Fruit fly (Drosophila melanogaster) Kc167 (cell line): ENCODE data around the gene CG17121.

Experiments used
- Myc ChIP-seq: fragments of >200 bp; optimal IDR thresholded peaks from 2 replicates; lab custom pipeline; 2017; ENCODE audit warnings: missing external identifiers
- Sin3A ChIP-seq: fragments of >200 bp; optimal IDR thresholded peaks from 2 replicates; lab custom pipeline; 2018; ENCODE audit warnings: missing external identifiers
- h ChIP-seq: fragments of >200 bp; optimal IDR thresholded peaks from 3 replicates; lab custom pipeline; 2018; ENCODE audit warnings: missing external identifiers
- insv ChIP-seq: fragments of >200 bp; optimal IDR thresholded peaks from 3 replicates; lab custom pipeline; 2018; ENCODE audit warnings: missing external identifiers
- psq ChIP-seq: fragments of >200 bp; optimal IDR thresholded peaks from 2 replicates; lab custom pipeline; 2017; ENCODE audit warnings: missing external identifiers
- ttk ChIP-seq: sonication (Bioruptor generic); optimal IDR thresholded peaks from 2 replicates; lab custom pipeline; 2017; ENCODE audit warnings: missing external identifiers

Gene CG17121

DNA sequence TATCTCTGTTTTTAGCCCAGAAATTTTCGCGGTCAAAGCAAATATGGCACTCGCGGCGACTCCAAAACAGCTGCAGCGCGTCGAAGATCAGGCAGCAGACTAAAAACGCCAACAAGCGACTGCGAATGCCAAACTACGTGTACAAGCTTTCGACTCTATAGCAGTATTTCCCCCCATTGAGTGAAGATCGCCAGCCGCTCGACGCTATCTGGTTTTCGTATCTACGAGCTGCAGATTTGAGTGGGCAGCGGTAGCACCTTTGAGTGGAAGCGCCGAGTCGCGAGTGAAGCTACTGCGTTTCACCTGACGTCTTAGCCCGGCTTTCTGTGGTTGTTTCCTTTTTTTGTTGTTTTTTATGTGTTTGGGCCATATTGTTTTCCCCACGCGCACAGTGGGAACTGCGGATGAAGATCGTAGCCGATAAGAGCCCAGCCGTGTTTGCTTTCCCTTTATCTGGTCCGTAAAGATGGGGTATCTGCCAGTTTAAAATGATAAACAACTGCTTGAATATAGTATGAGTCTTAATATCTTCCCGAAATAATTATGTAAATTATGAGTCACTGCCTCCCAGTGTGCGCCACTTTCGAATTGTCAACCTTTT is at the start of gene CG17121:
TSS of gene CG17121 (minus strand) at position 126 of the 601 bp plus-strand sequence.
- no peak for TF ChIP-seq Sin3A (lab: Kevin White, UChicago)
- no peak for TF ChIP-seq insv (lab: Kevin White, UChicago)
- TF ChIP-seq h (lab: Kevin White, UChicago): no peak
- no peak for TF ChIP-seq psq
- no peak for TF ChIP-seq Myc (lab: Kevin White, UChicago)
- TF ChIP-seq ttk: no peak

dm6 chr3R:23097197-23097809 is 49.3 kb upstream of the CG17121 start, which contains the start of gene CG6733:
TSS of gene CG6733 (plus strand) at chr3R:23097728.
- no peak for TF ChIP-seq h (lab: Kevin White, UChicago)
- no peak for TF ChIP-seq psq
- TF ChIP-seq insv (lab: Kevin White, UChicago): no peak
- TF ChIP-seq Sin3A (lab: Kevin White, UChicago): no peak
- TF ChIP-seq Myc (lab: Kevin White, UChicago): no peak
- no peak for TF ChIP-seq ttk

DNA sequence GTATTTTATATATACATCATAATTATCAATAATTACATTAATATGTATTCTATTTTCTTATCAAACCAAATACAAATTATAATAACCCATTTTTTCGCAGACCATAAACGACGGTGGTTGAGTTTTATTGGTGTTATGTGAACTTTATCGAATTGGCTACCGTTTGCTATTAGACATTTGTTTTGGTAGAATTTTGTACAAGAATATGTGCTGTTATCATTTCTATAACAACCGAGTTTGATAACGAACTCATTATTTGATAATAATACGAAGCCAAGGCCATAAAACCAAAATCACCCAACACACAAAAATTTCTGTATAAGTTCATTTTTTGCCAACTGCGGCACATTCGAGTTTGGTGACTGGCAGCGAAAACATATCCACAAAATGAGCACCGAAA is 47.3 kb upstream of the CG17121 start, which contains the start of gene CG17109:
TSS of gene CG17109 (plus strand) at position 345 of the 400 bp plus-strand sequence.
- TF ChIP-seq insv (lab: Kevin White, UChicago): no peak
- TF ChIP-seq psq: no peak
- no peak for TF ChIP-seq Myc (lab: Kevin White, UChicago)
- no peak for TF ChIP-seq h (lab: Kevin White, UChicago)
- TF ChIP-seq Sin3A (lab: Kevin White, UChicago): no peak
- TF ChIP-seq ttk: no peak

DNA sequence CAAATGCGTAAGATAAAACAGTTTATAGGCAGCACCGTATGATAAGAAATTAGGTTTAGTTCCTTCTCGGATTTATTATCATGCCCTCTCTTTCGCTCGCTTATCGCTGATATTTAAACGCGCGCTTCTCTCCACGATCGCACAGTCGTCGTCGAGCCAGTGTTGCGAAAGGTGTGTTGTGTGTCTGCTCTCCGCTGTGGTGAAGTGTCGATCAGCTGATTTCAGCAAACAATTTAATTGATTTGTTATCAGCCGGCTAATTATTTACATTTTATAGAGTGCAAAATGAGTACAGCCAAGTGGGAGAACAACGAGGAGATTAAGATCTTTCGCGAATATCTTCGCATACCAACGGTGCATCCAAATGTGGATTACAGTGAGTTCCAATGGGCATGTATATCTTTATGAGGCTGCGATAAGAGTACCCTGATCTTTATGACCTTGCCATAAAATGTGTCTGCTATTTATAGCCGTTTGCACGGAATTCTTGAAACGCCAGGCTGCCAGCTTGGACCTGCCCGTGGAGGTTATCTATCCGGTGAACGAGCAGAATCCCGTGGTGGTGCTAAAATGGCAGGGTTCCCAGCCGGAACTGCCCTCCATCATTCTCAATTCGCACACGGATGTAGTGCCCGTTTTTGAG is 43.7 kb upstream of the CG17121 start, which contains the start of the genes CG17110 and CG6726:
TSS of gene CG17110 (plus strand) at position 139 of the 643 bp plus-strand sequence.
TSS of gene CG6726 (plus strand) at position 139 of the 643 bp plus-strand sequence.
- TF ChIP-seq Myc (lab: Kevin White, UChicago) (no peak), psq (no peak), h (lab: Kevin White, UChicago) (no peak), insv (lab: Kevin White, UChicago) (no peak), Sin3A (lab: Kevin White, UChicago) (no peak), ttk (no peak)

DNA sequence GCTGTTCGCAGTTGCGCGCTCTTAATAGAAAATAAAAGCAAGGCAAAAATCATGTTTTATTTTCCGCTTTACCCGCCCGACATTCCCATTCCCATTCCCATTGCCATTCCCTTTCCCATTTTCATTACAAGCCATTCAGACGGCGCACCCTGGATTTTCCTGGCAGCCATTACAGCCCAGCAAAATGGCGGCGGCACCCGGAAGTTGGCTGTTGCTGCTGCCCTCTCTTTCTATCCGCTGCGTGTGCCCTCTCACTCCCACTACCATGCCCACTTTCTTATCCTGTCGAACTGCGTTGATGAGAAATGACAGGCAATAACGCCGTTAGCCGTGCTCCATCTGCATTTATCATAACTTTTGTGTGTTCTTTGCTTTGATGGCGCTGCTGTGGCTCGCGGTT is 40.2 kb upstream of the CG17121 start:
- no peak for TF ChIP-seq ttk
- no peak for TF ChIP-seq Sin3A (lab: Kevin White, UChicago)
- TF ChIP-seq Myc (lab: Kevin White, UChicago): no peak
- TF ChIP-seq psq: no peak
- TF ChIP-seq insv (lab: Kevin White, UChicago): no peak
- TF ChIP-seq h (lab: Kevin White, UChicago): no peak

DNA sequence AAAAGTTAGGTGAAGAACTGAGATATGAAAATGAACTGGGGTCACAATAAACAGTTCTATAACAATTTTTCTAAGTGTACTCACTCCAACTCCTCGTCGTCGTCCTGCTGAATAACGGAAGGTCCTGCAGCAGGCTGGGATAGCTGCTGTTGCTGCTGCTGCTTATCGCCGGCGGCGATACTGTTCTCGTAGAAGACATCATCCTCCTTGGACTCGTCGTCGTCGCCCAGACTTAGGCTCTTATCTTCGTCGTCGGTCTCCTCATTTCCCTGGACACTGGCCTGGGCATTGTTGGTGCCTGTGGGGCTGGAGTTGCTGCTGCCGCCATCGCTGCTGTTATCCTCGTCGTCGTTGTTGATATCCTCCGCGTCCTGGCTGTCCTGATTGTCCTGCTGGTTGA is 33.3 kb upstream of the CG17121 start:
- TF ChIP-seq Sin3A (lab: Kevin White, UChicago) (no peak), psq (no peak), insv (lab: Kevin White, UChicago) (no peak), Myc (lab: Kevin White, UChicago) (no peak), ttk (no peak), h (lab: Kevin White, UChicago) (no peak)

dm6 chr3R:23074480-23074879 is 26.5 kb upstream of the CG17121 start:
- no peak for TF ChIP-seq Sin3A (lab: Kevin White, UChicago)
- TF ChIP-seq h (lab: Kevin White, UChicago): no peak
- no peak for TF ChIP-seq ttk
- TF ChIP-seq insv (lab: Kevin White, UChicago): no peak
- no peak for TF ChIP-seq Myc (lab: Kevin White, UChicago)
- TF ChIP-seq psq: no peak

DNA sequence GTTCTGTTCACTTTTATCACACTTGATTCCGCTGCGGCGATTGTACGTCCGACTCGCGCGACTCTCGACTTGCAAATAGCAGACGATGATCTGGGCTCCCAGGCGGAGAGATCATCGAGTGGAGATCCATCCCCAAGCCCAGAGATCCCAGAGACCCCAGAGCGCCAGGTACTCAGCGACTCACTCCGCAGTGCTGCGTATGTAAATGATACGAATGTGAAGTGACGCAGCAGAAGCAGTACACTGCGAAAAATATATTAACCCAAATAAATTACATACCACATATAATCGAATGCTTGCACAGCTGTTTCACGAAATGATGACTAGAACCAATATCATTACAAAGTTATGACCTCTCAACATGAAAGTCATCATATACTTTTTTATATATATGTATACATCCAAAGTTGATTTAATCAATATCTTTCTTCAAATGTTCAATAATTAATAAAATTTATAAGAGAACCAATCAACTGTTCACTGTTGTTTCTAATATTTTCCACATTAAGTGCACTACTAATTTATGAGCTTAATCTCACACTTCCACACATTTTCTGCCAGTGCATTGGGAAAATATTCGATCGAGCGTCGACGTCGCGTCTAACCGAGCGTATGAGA is 19.3 kb upstream of the CG17121 start, which contains the start of gene CG17111:
TSS of gene CG17111 (minus strand) at position 51 of the 618 bp plus-strand sequence.
- TF ChIP-seq ttk (no peak), insv (lab: Kevin White, UChicago) (no peak), Myc (lab: Kevin White, UChicago) (no peak), h (lab: Kevin White, UChicago) (no peak), Sin3A (lab: Kevin White, UChicago) (no peak), psq (no peak)

DNA sequence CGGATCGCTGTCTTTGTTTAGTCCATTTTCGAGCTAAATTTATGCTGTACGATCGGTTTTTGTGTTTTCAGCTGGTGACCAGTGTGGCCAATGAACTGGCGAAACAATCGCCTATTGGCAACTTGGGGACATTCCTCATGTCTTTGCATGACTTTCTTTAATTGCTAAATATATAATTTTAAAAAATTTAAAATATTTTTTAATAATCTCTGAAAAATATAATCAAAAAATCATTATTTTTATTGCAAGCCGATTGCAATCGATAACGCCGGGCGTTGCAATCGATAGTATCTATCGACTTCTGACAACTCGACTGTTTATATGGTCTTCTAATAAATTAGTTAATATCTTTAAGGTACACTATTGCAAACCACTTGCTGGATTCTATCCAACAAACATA is 13.2 kb upstream of the CG17121 start, which contains the start of the genes sav and Ublcp1:
TSS of gene sav (minus strand) at position 96 of the 400 bp plus-strand sequence.
TSS of gene Ublcp1 (plus strand) at position 285 of the 400 bp plus-strand sequence.
- TF ChIP-seq ttk: no peak
- TF ChIP-seq insv (lab: Kevin White, UChicago): no peak
- TF ChIP-seq Sin3A (lab: Kevin White, UChicago): no peak
- TF ChIP-seq psq: no peak

DNA sequence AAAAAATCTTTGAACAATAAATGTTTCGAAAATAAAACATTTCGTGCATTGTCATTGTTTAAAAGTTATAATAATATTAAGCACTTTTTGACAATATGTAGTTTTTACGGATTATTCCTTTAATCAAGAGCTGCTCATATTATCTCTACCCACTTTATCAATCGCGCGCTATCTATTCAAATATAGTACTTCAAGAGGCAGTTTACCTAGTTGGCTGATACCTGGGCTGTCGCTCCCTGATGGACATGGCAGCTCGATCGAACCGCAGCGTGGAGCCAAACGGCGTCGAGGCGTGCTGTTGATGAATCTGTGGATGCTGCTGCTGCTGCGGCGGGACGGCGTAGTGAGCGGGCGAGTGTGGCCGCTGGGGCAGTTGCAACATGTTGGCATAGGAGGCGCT is 12.2 kb upstream of the CG17121 start:
- TF ChIP-seq Myc (lab: Kevin White, UChicago) (no peak), ttk (peak; percentile 92)

dm6 chr3R:23058858-23059257 is 10.8 kb upstream of the CG17121 start, which contains the start of gene Ctns:
TSS of gene Ctns (minus strand) at chr3R:23058958.
- no peak for TF ChIP-seq insv (lab: Kevin White, UChicago)
- no peak for TF ChIP-seq Sin3A (lab: Kevin White, UChicago)
- TF ChIP-seq Myc (lab: Kevin White, UChicago): no peak
- TF ChIP-seq psq: no peak
- no peak for TF ChIP-seq ttk
- TF ChIP-seq h (lab: Kevin White, UChicago): no peak
